Worm (Caenorhabditis elegans) whole organism, late embryonic: Measurements from ENCODE around the gene F34H10.4.

Experiments
- C08G9.2 ChIP-seq: sonication (generic microtip); optimal IDR thresholded peaks from 2 replicates; lab custom pipeline; 2016; ENCODE audit warnings: mild to moderate bottlenecking, missing genetic modification characterization, moderate library complexity, missing compliant biosample characterization
- T23F11.4 ChIP-seq: fragments of 200-800 bp; sonication (Bioruptor generic); optimal IDR thresholded peaks from 2 replicates; lab custom pipeline; 2018; ENCODE audit warnings: mild to moderate bottlenecking, missing genetic modification characterization, missing compliant biosample characterization
- ama-1 ChIP-seq: fragments of 150-350 bp; optimal IDR thresholded peaks from 2 replicates; lab custom pipeline; 2014
- unc-86 ChIP-seq: sonication (generic microtip); optimal IDR thresholded peaks from 2 replicates; lab custom pipeline; 2016; ENCODE audit warnings: missing genetic modification characterization, missing compliant biosample characterization

DNA sequence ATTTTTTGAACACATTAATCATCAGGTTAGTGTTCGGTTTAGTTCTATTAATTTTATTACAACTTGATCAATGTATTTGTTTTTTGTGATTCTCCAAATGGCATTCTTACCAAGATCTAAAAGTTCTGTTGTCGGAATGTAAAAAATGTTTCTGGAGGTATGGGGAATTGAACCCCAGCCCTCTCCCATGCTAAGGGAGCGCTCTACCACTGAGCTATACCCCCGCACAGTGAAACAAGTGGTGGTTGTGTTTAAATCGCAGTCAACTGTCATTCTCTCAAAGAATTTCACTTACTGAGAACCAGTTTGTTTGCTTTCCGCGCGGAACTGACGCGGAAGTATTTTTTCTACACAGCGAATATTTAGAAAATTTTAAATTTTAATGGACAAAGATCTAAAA is 10.6 kb upstream of the F34H10.4 start:
- TF ChIP-seq C08G9.2 (tag; lab: Kevin White, UChicago) (peak; percentile 64), ama-1 (lab: Kevin White, UChicago) (no peak), T23F11.4 (peak; percentile 79), unc-86 (tag; lab: Kevin White, UChicago) (peak; percentile 77)
